Worm (Caenorhabditis elegans): ENCODE measurements around the gene tald-1.

tald-1 gene

DNA sequence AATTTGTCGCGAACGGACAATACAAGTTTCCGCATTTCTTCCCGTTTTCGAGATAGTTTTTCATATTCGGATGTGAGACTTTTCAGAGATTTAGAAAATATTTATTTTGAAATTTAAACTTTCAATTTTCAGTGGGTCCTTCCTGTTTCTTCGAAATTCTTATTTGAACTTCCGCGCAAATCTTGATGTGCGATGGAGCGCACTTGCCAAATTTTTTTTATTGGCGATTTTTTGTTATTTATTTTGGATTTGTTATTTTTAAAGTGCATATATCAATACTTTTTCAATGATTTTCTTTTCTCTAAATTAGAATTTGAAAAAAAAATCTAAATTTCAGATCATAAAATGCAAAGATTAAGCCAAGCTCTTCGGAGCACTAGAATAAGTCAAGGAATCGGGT lies 29.2 kb upstream of the tald-1 start, which contains the start of gene sars-2:
Gene sars-2 (plus strand): TSS at position 341 of the 400 bp plus-strand sequence.
- TF ChIP-seq nhr-12 (tag; optimal IDR thresholded peaks at IDR 0.05), result no peak
- peak; percentile 41 for TF ChIP-seq lsy-2 (tag; optimal IDR thresholded peaks at IDR 0.05)
- no peak for TF ChIP-seq drap-1 (GFP tag; optimal IDR thresholded peaks at IDR 0.05)
- peak; percentile 31 for TF ChIP-seq ces-1 (GFP tag; optimal IDR thresholded peaks at IDR 0.05)

DNA sequence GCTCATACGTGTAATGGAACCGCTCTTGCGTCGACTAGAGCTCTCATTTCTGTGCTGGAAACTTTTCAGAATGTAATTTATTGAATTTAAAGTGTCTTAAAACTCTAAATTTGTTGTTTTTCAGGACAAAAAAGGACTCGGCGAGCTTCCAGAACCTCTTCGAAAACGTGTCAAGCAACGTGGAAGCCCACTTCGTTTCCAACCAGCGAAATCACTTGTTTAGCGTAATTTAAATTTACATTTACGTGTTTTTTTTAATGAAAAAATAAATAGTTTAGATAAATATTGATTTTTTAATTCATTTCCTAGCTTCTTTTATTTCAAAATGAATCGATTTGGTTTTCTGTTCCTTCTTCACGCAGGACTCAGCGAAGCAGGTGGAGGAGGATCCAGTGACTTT lies 26.8 kb upstream of the tald-1 start, which contains the start of gene F55F10.3:
Gene F55F10.3 (plus strand): TSS at position 301 of the 400 bp plus-strand sequence.
- TF ChIP-seq nhr-2 (tag; optimal IDR thresholded peaks at IDR 0.05) (no peak), cnd-1 (tag; optimal IDR thresholded peaks at IDR 0.05) (no peak), lin-32 (GFP tag; optimal IDR thresholded peaks at IDR 0.05) (no peak)

DNA sequence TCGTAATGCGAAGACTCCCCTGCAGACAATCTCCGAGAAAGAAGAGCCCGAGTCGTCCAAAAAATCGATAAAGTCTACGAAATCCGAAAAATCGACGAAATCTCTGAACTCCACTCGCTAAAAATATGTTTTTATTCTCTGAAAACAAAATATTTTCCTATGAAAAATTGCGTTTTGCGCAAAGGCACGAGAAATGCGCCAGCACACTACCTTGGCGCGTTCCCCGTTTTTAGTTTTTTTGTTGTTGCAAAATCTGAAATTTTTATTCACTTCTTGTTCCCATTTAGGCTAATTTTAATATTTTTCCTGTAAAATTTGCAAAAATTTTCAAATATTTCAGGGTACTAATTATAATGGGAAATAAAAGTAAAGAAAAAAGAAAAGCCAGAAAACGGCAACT lies 26.0 kb upstream of the tald-1 start, which contains the start of gene F55F10.1:
Gene F55F10.1 (plus strand): TSS at position 341 of the 400 bp plus-strand sequence.
- no peak for TF ChIP-seq snpc-4 (tag; optimal IDR thresholded peaks at IDR 0.05)
- TF ChIP-seq ceh-43 (GFP tag; optimal IDR thresholded peaks at IDR 0.05), result no peak
- TF ChIP-seq nhr-76 (tag; optimal IDR thresholded peaks at IDR 0.05), result no peak
- no peak for TF ChIP-seq flh-1 (GFP tag; optimal IDR thresholded peaks at IDR 0.05)
- TF ChIP-seq M03D4.4 (tag; optimal IDR thresholded peaks at IDR 0.05), result no peak
- TF ChIP-seq mep-1 (tag; optimal IDR thresholded peaks at IDR 0.05), result peak; percentile 53

DNA sequence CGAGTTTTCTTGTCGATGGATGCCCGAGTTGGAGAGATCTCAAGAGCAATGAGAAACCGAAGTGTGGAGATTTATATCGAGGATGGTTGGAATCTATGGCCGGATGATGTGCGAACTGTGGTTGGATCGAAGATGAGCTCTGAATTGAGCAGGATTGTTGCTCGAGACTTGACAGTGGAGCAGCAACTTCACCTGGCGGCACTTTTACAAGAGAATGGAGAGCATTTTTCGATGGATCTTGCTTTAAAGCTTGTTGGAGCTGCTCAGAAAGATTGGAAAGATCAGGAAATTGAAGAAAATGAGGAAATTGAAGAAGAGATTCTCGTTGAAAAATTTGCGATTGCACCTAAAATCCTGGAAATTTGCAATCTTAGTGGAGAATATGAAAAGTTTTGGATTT lies 17.3 kb upstream of the tald-1 start:
- no peak for TF ChIP-seq mls-2 (tag; optimal IDR thresholded peaks at IDR 0.05)
- TF ChIP-seq sem-2 (GFP tag; optimal IDR thresholded peaks at IDR 0.05), result no peak
- TF ChIP-seq elt-3 (tag; optimal IDR thresholded peaks at IDR 0.05), result no peak
- no peak for TF ChIP-seq pha-4 (tag; optimal IDR thresholded peaks at IDR 0.05)
- no peak for TF ChIP-seq ces-1 (GFP tag; optimal IDR thresholded peaks at IDR 0.05)
- no peak for TF ChIP-seq ham-2 (GFP tag; optimal IDR thresholded peaks at IDR 0.05)
- TF ChIP-seq blmp-1 (tag; optimal IDR thresholded peaks at IDR 0.05), result no peak
- TF ChIP-seq M03D4.4 (tag; optimal IDR thresholded peaks at IDR 0.05), result no peak
- no peak for TF ChIP-seq zip-8 (tag; optimal IDR thresholded peaks at IDR 0.05)
- no peak for TF ChIP-seq lsy-2 (tag; optimal IDR thresholded peaks at IDR 0.05)
- no peak for TF ChIP-seq elt-1 (tag; optimal IDR thresholded peaks at IDR 0.05; ENCODE audit: borderline replicate concordance, insufficient read depth)
- TF ChIP-seq ceh-43 (GFP tag; optimal IDR thresholded peaks at IDR 0.05), result no peak
- TF ChIP-seq unc-39 (tag; optimal IDR thresholded peaks at IDR 0.05), result no peak
- TF ChIP-seq snpc-4 (tag; optimal IDR thresholded peaks at IDR 0.05), result no peak
- no peak for TF ChIP-seq lin-32 (GFP tag; optimal IDR thresholded peaks at IDR 0.05)
- TF ChIP-seq ceh-83 (GFP tag; optimal IDR thresholded peaks at IDR 0.05), result no peak

DNA sequence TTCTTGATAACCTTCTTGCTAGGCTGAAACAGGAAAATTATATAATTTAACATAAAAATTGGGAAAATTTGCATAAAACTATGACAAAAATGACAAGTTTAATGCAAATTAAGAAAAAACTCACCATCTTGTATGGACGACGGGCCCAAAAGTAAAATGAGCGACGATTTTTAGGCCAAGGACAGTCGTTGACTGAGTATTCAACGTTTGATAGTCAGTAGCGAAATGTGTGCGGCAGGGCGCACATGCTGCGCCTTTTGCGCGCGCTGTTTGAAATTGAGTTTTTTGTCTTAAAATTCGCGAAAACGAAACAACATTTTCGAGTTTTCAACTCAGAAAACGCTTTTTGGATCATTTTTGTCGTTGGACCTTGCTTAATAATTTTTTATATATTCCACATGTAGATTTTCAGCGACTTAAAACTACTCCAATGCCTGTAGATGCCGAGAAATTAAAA lies 4.0 kb downstream of the tald-1 start, which contains the start of the genes rpl-7A and set-21:
Gene rpl-7A (minus strand): TSS at position 153 of the 457 bp plus-strand sequence.
Gene set-21 (plus strand): TSS at position 407 of the 457 bp plus-strand sequence.
- TF ChIP-seq nhr-76 (tag; optimal IDR thresholded peaks at IDR 0.05), result no peak
- peak; percentile 64 for TF ChIP-seq cnd-1 (tag; optimal IDR thresholded peaks at IDR 0.05)
- no peak for TF ChIP-seq zip-8 (tag; optimal IDR thresholded peaks at IDR 0.05)
- peak; percentile 27 for TF ChIP-seq tbx-8 (GFP tag; optimal IDR thresholded peaks at IDR 0.05)
- TF ChIP-seq ceh-43 (GFP tag; optimal IDR thresholded peaks at IDR 0.05), result no peak
- peak; percentile 93 for TF ChIP-seq lsy-2 (tag; optimal IDR thresholded peaks at IDR 0.05)
- TF ChIP-seq pha-4 (tag; optimal IDR thresholded peaks at IDR 0.05), result peak; percentile 56
- no peak for TF ChIP-seq blmp-1 (tag; optimal IDR thresholded peaks at IDR 0.05)
- peak; percentile 85 for TF ChIP-seq sptf-1 (tag; optimal IDR thresholded peaks at IDR 0.05)
- TF ChIP-seq drap-1 (GFP tag; optimal IDR thresholded peaks at IDR 0.05), result peak; percentile 62
- peak; percentile 86 for TF ChIP-seq mep-1 (tag; optimal IDR thresholded peaks at IDR 0.05)
- TF ChIP-seq nhr-12 (tag; optimal IDR thresholded peaks at IDR 0.05), result no peak
- TF ChIP-seq hlh-1 (tag; optimal IDR thresholded peaks at IDR 0.05), result peak; percentile 7
- peak; percentile 51 for TF ChIP-seq M03D4.4 (tag; optimal IDR thresholded peaks at IDR 0.05)
- peak; percentile 84 for TF ChIP-seq nhr-237 (tag; optimal IDR thresholded peaks at IDR 0.05)
- TF ChIP-seq ztf-11 (tag; optimal IDR thresholded peaks at IDR 0.05), result no peak
- peak; percentile 70 for TF ChIP-seq mls-2 (tag; optimal IDR thresholded peaks at IDR 0.05)
- no peak for TF ChIP-seq nhr-2 (tag; optimal IDR thresholded peaks at IDR 0.05)
- TF ChIP-seq lin-32 (GFP tag; optimal IDR thresholded peaks at IDR 0.05), result no peak
- TF ChIP-seq elt-1 (tag; optimal IDR thresholded peaks at IDR 0.05; ENCODE audit: borderline replicate concordance, insufficient read depth), result no peak
- peak; percentile 49 for TF ChIP-seq unc-62 (GFP tag; optimal IDR thresholded peaks at IDR 0.05)
- TF ChIP-seq nhr-28 (tag; optimal IDR thresholded peaks at IDR 0.05), result no peak
- TF ChIP-seq elt-3 (tag; optimal IDR thresholded peaks at IDR 0.05), result no peak
- peak; percentile 18 for TF ChIP-seq unc-120 (tag; optimal IDR thresholded peaks at IDR 0.05; ENCODE audit: poor library complexity, severe bottlenecking)
- TF ChIP-seq lin-13 (tag; optimal IDR thresholded peaks at IDR 0.05), result peak; percentile 76
- TF ChIP-seq ham-2 (GFP tag; optimal IDR thresholded peaks at IDR 0.05), result no peak
- no peak for TF ChIP-seq sem-2 (GFP tag; optimal IDR thresholded peaks at IDR 0.05)
- no peak for TF ChIP-seq bed-3 (GFP tag; optimal IDR thresholded peaks at IDR 0.05)
- peak; percentile 71 for TF ChIP-seq ceh-39 (tag; optimal IDR thresholded peaks at IDR 0.05)
- TF ChIP-seq unc-39 (tag; optimal IDR thresholded peaks at IDR 0.05), result no peak
- no peak for TF ChIP-seq flh-1 (GFP tag; optimal IDR thresholded peaks at IDR 0.05)
- peak; percentile 47 for TF ChIP-seq ces-1 (GFP tag; optimal IDR thresholded peaks at IDR 0.05)
- no peak for TF ChIP-seq mab-5 (tag; optimal IDR thresholded peaks at IDR 0.05)

All from whole organism, mixed stage, embryonic.